Fruit fly (Drosophila melanogaster): Measurements from ENCODE around the gene Nlg3.
A peak's percentile ranks its signal among the peaks of the same experiment; 100 is the strongest.

Nlg3 gene

dm6 chr3R:7643525-7643924 is 4.3 kb upstream of the Nlg3 start (continued):
- TF ChIP-seq Dref (GFP tag; IDR thresholded peaks at IDR 0.05) (peak; percentile 83), Sry-δ (GFP tag; optimal IDR thresholded peaks at IDR 0.05) (peak; percentile 54), CG34224 (GFP tag; IDR thresholded peaks at IDR 0.05; ENCODE audit: partially characterized antibody) (peak; percentile 64), CG42726 (GFP tag; IDR thresholded peaks at IDR 0.05; ENCODE audit: partially characterized antibody) (0 out of 2 replicates have a peak, but pooled peaks have one; percentile 21), sna (GFP tag; IDR thresholded peaks at IDR 0.05; ENCODE audit: partially characterized antibody) (peak; percentile 67; the same call in 1 of the 2 replicates), CG13775 (GFP tag; optimal IDR thresholded peaks at IDR 0.05) (no peak), D19B (GFP tag; optimal IDR thresholded peaks at IDR 0.05) (no peak), crc (GFP tag; optimal IDR thresholded peaks at IDR 0.05) (no peak), zen (tag; optimal IDR thresholded peaks at IDR 0.05) (no peak), CG12155 (GFP tag; optimal IDR thresholded peaks at IDR 0.05) (no peak), dmrt99B (tag; optimal IDR thresholded peaks at IDR 0.05) (no peak), Sry-β (GFP tag; optimal IDR thresholded peaks at IDR 0.05) (no peak), Gsc (GFP tag; IDR thresholded peaks at IDR 0.05) (no peak), CG7928 (GFP tag; optimal IDR thresholded peaks at IDR 0.05) (peak; percentile 95), CG9609 (GFP tag; optimal IDR thresholded peaks at IDR 0.05) (no peak), CG13287 (GFP tag; IDR thresholded peaks at IDR 0.05; ENCODE audit: partially characterized antibody) (peak; percentile 76), klu (GFP tag; IDR thresholded peaks at IDR 0.05) (no peak), sens-2 (GFP tag; IDR thresholded peaks at IDR 0.05) (no peak), pzg (GFP tag; optimal IDR thresholded peaks at IDR 0.05) (peak; percentile 59), croc (GFP tag; conservative IDR thresholded peaks at IDR 0.05) (no peak), Vsx1 (GFP tag; optimal IDR thresholded peaks at IDR 0.05) (no peak), chif (GFP tag; optimal IDR thresholded peaks at IDR 0.05) (no peak), Scr (GFP tag; IDR thresholded peaks at IDR 0.05; ENCODE audit: partially characterized antibody) (no peak; the same call in 1 of the 2 replicates), CoRest (tag; optimal IDR thresholded peaks at IDR 0.05) (no peak), HLH4C (GFP tag; IDR thresholded peaks at IDR 0.05; ENCODE audit: partially characterized antibody) (peak; percentile 62; the same call in 2 of the 3 replicates), CG32767 (GFP tag; IDR thresholded peaks at IDR 0.05) (no peak), CG7963 (GFP tag; IDR thresholded peaks at IDR 0.05; ENCODE audit: partially characterized antibody) (peak; percentile 58; the same call in 2 of the 3 replicates), HmgZ (tag; optimal IDR thresholded peaks at IDR 0.05) (peak; percentile 9), ci (GFP tag; IDR thresholded peaks at IDR 0.05) (0 out of 3 replicates have a peak, but pooled peaks have one; percentile 25), schlank (tag; optimal IDR thresholded peaks at IDR 0.05) (no peak), chinmo (GFP tag; IDR thresholded peaks at IDR 0.05; ENCODE audit: partially characterized antibody) (no peak), nau (GFP tag; optimal IDR thresholded peaks at IDR 0.05) (no peak), mirr (GFP tag; optimal IDR thresholded peaks at IDR 0.05) (no peak), CG11398 (GFP tag; optimal IDR thresholded peaks at IDR 0.05) (no peak), CG14860 (GFP tag; IDR thresholded peaks at IDR 0.05; ENCODE audit: partially characterized antibody) (peak; percentile 55), stwl (tag; optimal IDR thresholded peaks at IDR 0.05) (peak; percentile 85), tin (GFP tag; optimal IDR thresholded peaks at IDR 0.05) (no peak), Awh (GFP tag; IDR thresholded peaks at IDR 0.05) (no peak), amos (GFP tag; IDR thresholded peaks at IDR 0.05; ENCODE audit: partially characterized antibody) (peak; percentile 67; the same call in 1 of the 2 replicates), Hsf (GFP tag; optimal IDR thresholded peaks at IDR 0.05) (no peak), tll (GFP tag; optimal IDR thresholded peaks at IDR 0.05) (no peak), gsb-n (tag; optimal IDR thresholded peaks at IDR 0.05) (no peak), CG11723 (GFP tag; optimal IDR thresholded peaks at IDR 0.05) (no peak), Xrp1 (GFP tag; IDR thresholded peaks at IDR 0.05) (no peak), CG17912 (GFP tag; optimal IDR thresholded peaks at IDR 0.05) (no peak), z (GFP tag; IDR thresholded peaks at IDR 0.05) (no peak), CG13296 (GFP tag; optimal IDR thresholded peaks at IDR 0.05) (no peak), CG12104 (GFP tag; optimal IDR thresholded peaks at IDR 0.05) (no peak), Dp (GFP tag; optimal IDR thresholded peaks at IDR 0.05) (peak; percentile 94)

Data from whole organism, embryonic.